Worm (Caenorhabditis elegans): ENCODE measurements around the gene C54E10.10.

ce11 chrV:18848578-18848977 is 45.4 kb upstream of the C54E10.10 start:
- TF ChIP-seq hpl-2 (GFP tag; optimal IDR thresholded peaks at IDR 0.05) (no peak), lin-14 (GFP tag; optimal IDR thresholded peaks at IDR 0.05) (no peak), blmp-1 (tag; optimal IDR thresholded peaks at IDR 0.05) (no peak), nhr-237 (tag; optimal IDR thresholded peaks at IDR 0.05) (no peak)

Measured in whole organism, L1 larva.